Worm (Caenorhabditis elegans) whole organism, late embryonic: Measurements from ENCODE around the gene msra-1.

Source experiments
- T23F11.4 ChIP-seq: fragments of 200-800 bp; sonication (Bioruptor generic); optimal IDR thresholded peaks from 2 replicates; lab custom pipeline; 2018; ENCODE audit warnings: mild to moderate bottlenecking, missing genetic modification characterization, missing compliant biosample characterization
- ceh-9 ChIP-seq: sonication (generic microtip); optimal IDR thresholded peaks from 2 replicates; lab custom pipeline; 2016; ENCODE audit warnings: mild to moderate bottlenecking, missing genetic modification characterization, inconsistent platforms, missing compliant biosample characterization
- che-1 ChIP-seq: sonication (generic microtip); optimal IDR thresholded peaks from 2 replicates; lab custom pipeline; 2016; ENCODE audit warnings: mild to moderate bottlenecking, missing genetic modification characterization, missing compliant biosample characterization
- ets-4 ChIP-seq: sonication (generic microtip); optimal IDR thresholded peaks from 2 replicates; lab custom pipeline; 2016; ENCODE audit warnings: missing genetic modification characterization, missing compliant biosample characterization
- fkh-10 ChIP-seq: fragments of 150-350 bp; optimal IDR thresholded peaks from 2 replicates; lab custom pipeline; 2014; ENCODE audit warnings: missing biosample characterization, missing genetic modification reagents, missing genetic modification characterization
- lin-11 ChIP-seq: fragments of 200-800 bp; sonication (Bioruptor generic); optimal IDR thresholded peaks from 2 replicates; lab custom pipeline; 2018; ENCODE audit warnings: mild to moderate bottlenecking, missing genetic modification characterization, missing compliant biosample characterization
- nhr-11 ChIP-seq: fragments of 150-350 bp; optimal IDR thresholded peaks from 2 replicates; lab custom pipeline; 2014; ENCODE audit warnings: missing biosample characterization, missing genetic modification characterization
- pax-1 ChIP-seq: fragments of 150-350 bp; optimal IDR thresholded peaks from 2 replicates; lab custom pipeline; 2014; ENCODE audit warnings: missing biosample characterization, missing genetic modification characterization
- pha-4 ChIP-seq: fragments of 150-350 bp; optimal IDR thresholded peaks from 2 replicates; lab custom pipeline; 2018; ENCODE audit warnings: missing biosample characterization, missing genetic modification reagents, missing genetic modification characterization
- rnt-1 ChIP-seq: sonication (generic microtip); optimal IDR thresholded peaks from 2 replicates; lab custom pipeline; 2016; ENCODE audit warnings: missing genetic modification characterization, missing compliant biosample characterization
- sox-2 ChIP-seq: fragments of 200-800 bp; sonication (Bioruptor generic); IDR thresholded peaks from 2 replicates; pipeline ENCODE4 v1.3.6; 2022; ENCODE audit warnings: missing genetic modification reagents, missing genetic modification characterization, missing compliant biosample characterization

- TF ChIP-seq ceh-9 (no peak), rnt-1 (no peak), sox-2 (GFP tag; lab: Robert Waterston, UW) (no peak), pha-4 (tag; lab: Kevin White, UChicago) (no peak), T23F11.4 (no peak), nhr-11 (tag; lab: Kevin White, UChicago) (no peak), che-1 (tag; lab: Kevin White, UChicago) (no peak), ets-4 (no peak), pax-1 (no peak), lin-11 (tag; lab: Kevin White, UChicago) (no peak), fkh-10 (no peak)
These were observed 42.6 kb upstream of the msra-1 start for ce11 chrII:7406438-7406837.
